Worm (Caenorhabditis elegans): ENCODE measurements around the gene zipt-7.1.
A peak's percentile ranks its signal among the peaks of the same experiment; 100 is the strongest.

The zipt-7.1 gene

ce11 chrIV:17264714-17265113 is 23.2 kb downstream of the zipt-7.1 start, which contains the start of gene F26D10.13:
Gene F26D10.13 (minus strand): TSS chrIV:17264814.
- TF ChIP-seq med-1 (GFP tag; optimal IDR thresholded peaks at IDR 0.05; ENCODE audit: insufficient read depth) (no peak), cog-1 (tag; optimal IDR thresholded peaks at IDR 0.05) (no peak), ztf-29 (GFP tag; IDR thresholded peaks at IDR 0.05) (no peak), ztf-23 (GFP tag; IDR thresholded peaks at IDR 0.05) (no peak), klf-2 (GFP tag; conservative IDR thresholded peaks at IDR 0.05) (no peak), tab-1 (GFP tag; IDR thresholded peaks at IDR 0.05) (no peak), ref-1 (GFP tag; conservative IDR thresholded peaks at IDR 0.05) (no peak), flt-1 (GFP tag; IDR thresholded peaks at IDR 0.05) (no peak), T22C8.4 (GFP tag; IDR thresholded peaks at IDR 0.05) (no peak)

- TF ChIP-seq flt-1 (GFP tag; IDR thresholded peaks at IDR 0.05) (no peak), klf-2 (GFP tag; conservative IDR thresholded peaks at IDR 0.05) (no peak), T22C8.4 (GFP tag; IDR thresholded peaks at IDR 0.05) (no peak), ztf-29 (GFP tag; IDR thresholded peaks at IDR 0.05) (no peak), ztf-23 (GFP tag; IDR thresholded peaks at IDR 0.05) (no peak), med-1 (GFP tag; optimal IDR thresholded peaks at IDR 0.05; ENCODE audit: insufficient read depth) (no peak), ref-1 (GFP tag; conservative IDR thresholded peaks at IDR 0.05) (no peak), cog-1 (tag; optimal IDR thresholded peaks at IDR 0.05) (no peak), tab-1 (GFP tag; IDR thresholded peaks at IDR 0.05) (no peak)
These were observed 24.2 kb downstream of the zipt-7.1 start for ce11 chrIV:17263714-17264113.

ce11 chrIV:17262385-17262784 is 25.6 kb downstream of the zipt-7.1 start, which contains the start of gene ZK550.6:
Gene ZK550.6 (minus strand): TSS chrIV:17262485.
- TF ChIP-seq T22C8.4 (GFP tag; IDR thresholded peaks at IDR 0.05) (no peak), klf-2 (GFP tag; conservative IDR thresholded peaks at IDR 0.05) (no peak), ztf-23 (GFP tag; IDR thresholded peaks at IDR 0.05) (no peak), ztf-29 (GFP tag; IDR thresholded peaks at IDR 0.05) (no peak), med-1 (GFP tag; optimal IDR thresholded peaks at IDR 0.05; ENCODE audit: insufficient read depth) (no peak), ref-1 (GFP tag; conservative IDR thresholded peaks at IDR 0.05) (no peak), cog-1 (tag; optimal IDR thresholded peaks at IDR 0.05) (no peak), tab-1 (GFP tag; IDR thresholded peaks at IDR 0.05) (no peak), flt-1 (GFP tag; IDR thresholded peaks at IDR 0.05) (no peak)

- TF ChIP-seq ztf-29 (GFP tag; IDR thresholded peaks at IDR 0.05) (no peak), ztf-23 (GFP tag; IDR thresholded peaks at IDR 0.05) (no peak), T22C8.4 (GFP tag; IDR thresholded peaks at IDR 0.05) (no peak), ref-1 (GFP tag; conservative IDR thresholded peaks at IDR 0.05) (no peak), tab-1 (GFP tag; IDR thresholded peaks at IDR 0.05) (no peak), med-1 (GFP tag; optimal IDR thresholded peaks at IDR 0.05; ENCODE audit: insufficient read depth) (no peak)
These were observed 28.6 kb downstream of the zipt-7.1 start, which contains the start of gene phyh-1 for ce11 chrIV:17259310-17259709. Gene phyh-1 (minus strand): TSS chrIV:17259410.

- TF ChIP-seq flt-1 (GFP tag; IDR thresholded peaks at IDR 0.05) (no peak), tab-1 (GFP tag; IDR thresholded peaks at IDR 0.05) (no peak), med-1 (GFP tag; optimal IDR thresholded peaks at IDR 0.05; ENCODE audit: insufficient read depth) (no peak), T22C8.4 (GFP tag; IDR thresholded peaks at IDR 0.05) (no peak), cog-1 (tag; optimal IDR thresholded peaks at IDR 0.05) (no peak), ztf-23 (GFP tag; IDR thresholded peaks at IDR 0.05) (no peak), ref-1 (GFP tag; conservative IDR thresholded peaks at IDR 0.05) (no peak), ztf-29 (GFP tag; IDR thresholded peaks at IDR 0.05) (no peak), klf-2 (GFP tag; conservative IDR thresholded peaks at IDR 0.05) (no peak)
These were observed 29.1 kb downstream of the zipt-7.1 start for ce11 chrIV:17258824-17259223.

- TF ChIP-seq ztf-29 (GFP tag; IDR thresholded peaks at IDR 0.05), result no peak
- no peak for TF ChIP-seq tab-1 (GFP tag; IDR thresholded peaks at IDR 0.05)
- no peak for TF ChIP-seq klf-2 (GFP tag; conservative IDR thresholded peaks at IDR 0.05)
- no peak for TF ChIP-seq T22C8.4 (GFP tag; IDR thresholded peaks at IDR 0.05)
- no peak for TF ChIP-seq med-1 (GFP tag; optimal IDR thresholded peaks at IDR 0.05; ENCODE audit: insufficient read depth)
- TF ChIP-seq flt-1 (GFP tag; IDR thresholded peaks at IDR 0.05), result no peak
- TF ChIP-seq ref-1 (GFP tag; conservative IDR thresholded peaks at IDR 0.05), result no peak
- TF ChIP-seq ztf-23 (GFP tag; IDR thresholded peaks at IDR 0.05), result no peak
- no peak for TF ChIP-seq cog-1 (tag; optimal IDR thresholded peaks at IDR 0.05)
These were observed 32.9 kb downstream of the zipt-7.1 start, which contains the start of gene gtf-2E1 for ce11 chrIV:17255001-17255400. Gene gtf-2E1 (plus strand): TSS chrIV:17255301.

- TF ChIP-seq klf-2 (GFP tag; conservative IDR thresholded peaks at IDR 0.05) (no peak), ztf-29 (GFP tag; IDR thresholded peaks at IDR 0.05) (no peak), ref-1 (GFP tag; conservative IDR thresholded peaks at IDR 0.05) (no peak), med-1 (GFP tag; optimal IDR thresholded peaks at IDR 0.05; ENCODE audit: insufficient read depth) (no peak), flt-1 (GFP tag; IDR thresholded peaks at IDR 0.05) (no peak), tab-1 (GFP tag; IDR thresholded peaks at IDR 0.05) (no peak), cog-1 (tag; optimal IDR thresholded peaks at IDR 0.05) (no peak), ztf-23 (GFP tag; IDR thresholded peaks at IDR 0.05) (no peak), T22C8.4 (GFP tag; IDR thresholded peaks at IDR 0.05) (no peak)
These were observed 34.5 kb downstream of the zipt-7.1 start for ce11 chrIV:17253435-17253834.

ce11 chrIV:17249691-17250181 is 38.2 kb downstream of the zipt-7.1 start, which contains the start of gene eelo-2:
Gene eelo-2 (plus strand): TSS chrIV:17250131.
- TF ChIP-seq flt-1 (GFP tag; IDR thresholded peaks at IDR 0.05) (peak; percentile 86), tab-1 (GFP tag; IDR thresholded peaks at IDR 0.05) (no peak; the same call in 1 of the 2 replicates), ztf-29 (GFP tag; IDR thresholded peaks at IDR 0.05) (peak; percentile 70), ztf-23 (GFP tag; IDR thresholded peaks at IDR 0.05) (peak; percentile 84), cog-1 (tag; optimal IDR thresholded peaks at IDR 0.05) (peak; percentile 81)

- TF ChIP-seq flt-1 (GFP tag; IDR thresholded peaks at IDR 0.05) (no peak), cog-1 (tag; optimal IDR thresholded peaks at IDR 0.05) (no peak), ztf-29 (GFP tag; IDR thresholded peaks at IDR 0.05) (no peak), ref-1 (GFP tag; conservative IDR thresholded peaks at IDR 0.05) (no peak), med-1 (GFP tag; optimal IDR thresholded peaks at IDR 0.05; ENCODE audit: insufficient read depth) (no peak)
These were observed 39.4 kb downstream of the zipt-7.1 start for ce11 chrIV:17248538-17248937.

- TF ChIP-seq ref-1 (GFP tag; conservative IDR thresholded peaks at IDR 0.05), result no peak
- no peak for TF ChIP-seq ztf-29 (GFP tag; IDR thresholded peaks at IDR 0.05)
- TF ChIP-seq tab-1 (GFP tag; IDR thresholded peaks at IDR 0.05), result no peak
- no peak for TF ChIP-seq med-1 (GFP tag; optimal IDR thresholded peaks at IDR 0.05; ENCODE audit: insufficient read depth)
- no peak for TF ChIP-seq klf-2 (GFP tag; conservative IDR thresholded peaks at IDR 0.05)
- no peak for TF ChIP-seq cog-1 (tag; optimal IDR thresholded peaks at IDR 0.05)
- no peak for TF ChIP-seq T22C8.4 (GFP tag; IDR thresholded peaks at IDR 0.05)
- TF ChIP-seq flt-1 (GFP tag; IDR thresholded peaks at IDR 0.05), result no peak
- TF ChIP-seq ztf-23 (GFP tag; IDR thresholded peaks at IDR 0.05), result no peak
These were observed 40.8 kb downstream of the zipt-7.1 start for ce11 chrIV:17247184-17247583.
